Fruit fly (Drosophila melanogaster) whole organism, embryonic: ENCODE data around the gene IA-2.
A peak's percentile ranks its signal among the peaks of the same experiment; 100 is the strongest.

Experiments used
- Awh ChIP-seq: fragments of 200-800 bp; sonication (Bioruptor generic); IDR thresholded peaks from 2 replicates; pipeline ENCODE4, ENCODE4 v1.3.6; 2022; ENCODE audit warnings: missing biosample characterization, missing genetic modification characterization
- Blimp-1 ChIP-seq: fragments of 200-800 bp; sonication (Bioruptor generic); optimal IDR thresholded peaks from 3 replicates; lab custom pipeline; 2018; ENCODE audit warnings: missing biosample characterization, missing genetic modification characterization, mild to moderate bottlenecking, moderate library complexity, missing genetic modification reagents
- CG10462 ChIP-seq: fragments of 200-800 bp; sonication (Bioruptor generic); optimal IDR thresholded peaks from 2 replicates; lab custom pipeline; 2016; ENCODE audit warnings: missing biosample characterization, missing genetic modification characterization
- CG14014 ChIP-seq: fragments of 200-800 bp; sonication (Bioruptor generic); IDR thresholded peaks from 2 replicates; pipeline ENCODE4 v1.3.6; 2022; ENCODE audit warnings: missing biosample characterization, missing genetic modification characterization
- CG17361 ChIP-seq: fragments of 200-800 bp; sonication (Bioruptor generic); IDR thresholded peaks from 3 replicates; pipeline ENCODE4 v1.3.6; 2022; ENCODE audit warnings: missing biosample characterization, missing genetic modification characterization
- CG1832 ChIP-seq: fragments of 200-800 bp; sonication (Bioruptor generic); optimal IDR thresholded peaks from 2 replicates; lab custom pipeline; 2017; ENCODE audit warnings: missing biosample characterization, mild to moderate bottlenecking, missing genetic modification characterization, inconsistent platforms
- CG18476 ChIP-seq: fragments of 200-800 bp; sonication (Bioruptor generic); optimal IDR thresholded peaks from 2 replicates; lab custom pipeline; 2016; ENCODE audit warnings: missing biosample characterization, mild to moderate bottlenecking, missing genetic modification characterization
- CG2199 ChIP-seq: fragments of 200-800 bp; sonication (Bioruptor generic); IDR thresholded peaks from 3 replicates; pipeline ENCODE4 v1.3.6; 2022; ENCODE audit warnings: missing biosample characterization, missing genetic modification characterization
- CG31441 ChIP-seq: fragments of 200-800 bp; sonication (Bioruptor generic); IDR thresholded peaks from 2 replicates; pipeline ENCODE4 v1.3.6; 2022; ENCODE audit warnings: missing biosample characterization, missing genetic modification characterization
- CG33557 ChIP-seq: fragments of 200-800 bp; sonication (Bioruptor generic); optimal IDR thresholded peaks from 2 replicates; lab custom pipeline; 2019; ENCODE audit warnings: missing biosample characterization, mild to moderate bottlenecking, missing genetic modification characterization, moderate library complexity
- CG3407 ChIP-seq: fragments of 200-800 bp; sonication (Bioruptor generic); optimal IDR thresholded peaks from 2 replicates; lab custom pipeline; 2018; ENCODE audit warnings: missing biosample characterization, mild to moderate bottlenecking, missing genetic modification characterization
- CG4617 ChIP-seq: fragments of 200-800 bp; sonication (Bioruptor generic); optimal IDR thresholded peaks from 3 replicates; lab custom pipeline; 2016; ENCODE audit warnings: missing biosample characterization, missing genetic modification characterization, borderline replicate concordance
- CG6254 ChIP-seq: fragments of 200-800 bp; sonication (Bioruptor generic); optimal IDR thresholded peaks from 3 replicates; lab custom pipeline; 2017; ENCODE audit warnings: mild to moderate bottlenecking, missing biosample characterization, missing genetic modification reagents, missing genetic modification characterization
- CG6813 ChIP-seq: fragments of 200-800 bp; sonication (Bioruptor generic); optimal IDR thresholded peaks from 2 replicates; lab custom pipeline; 2017; ENCODE audit warnings: missing biosample characterization, missing genetic modification characterization, mild to moderate bottlenecking, moderate library complexity, missing genetic modification reagents
- CG7357 ChIP-seq: fragments of 200-800 bp; sonication (Bioruptor generic); IDR thresholded peaks from 3 replicates; pipeline ENCODE4 v1.3.6; 2022; ENCODE audit warnings: missing biosample characterization, missing genetic modification characterization
- CG8478 ChIP-seq: fragments of >200 bp; optimal IDR thresholded peaks from 2 replicates; lab custom pipeline; 2018
- CG8924 ChIP-seq: fragments of 200-800 bp; optimal IDR thresholded peaks from 3 replicates; lab custom pipeline; 2019; ENCODE audit warnings: missing biosample characterization, mild to moderate bottlenecking, missing genetic modification characterization, moderate library complexity
- CG8944 ChIP-seq: fragments of 200-800 bp; sonication (Bioruptor generic); optimal IDR thresholded peaks from 3 replicates; lab custom pipeline; 2016; ENCODE audit warnings: missing biosample characterization, missing genetic modification characterization
- CG9727 ChIP-seq: fragments of 200-800 bp; sonication (Bioruptor generic); optimal IDR thresholded peaks from 3 replicates; lab custom pipeline; 2017; ENCODE audit warnings: missing biosample characterization, mild to moderate bottlenecking, missing genetic modification characterization
- CoRest ChIP-seq: fragments of 200-800 bp; sonication (Bioruptor generic); optimal IDR thresholded peaks from 3 replicates; lab custom pipeline; 2018; ENCODE audit warnings: missing biosample characterization, mild to moderate bottlenecking, missing genetic modification characterization, moderate library complexity
- CrebB ChIP-seq: fragments of 200-800 bp; sonication (Bioruptor generic); optimal IDR thresholded peaks from 3 replicates; lab custom pipeline; 2018; ENCODE audit warnings: missing biosample characterization, mild to moderate bottlenecking, missing genetic modification characterization
- D19A ChIP-seq: fragments of 200-800 bp; optimal IDR thresholded peaks from 3 replicates; lab custom pipeline; 2019; ENCODE audit warnings: missing biosample characterization, mild to moderate bottlenecking, missing genetic modification characterization, moderate library complexity
- Hsf ChIP-seq: fragments of 200-800 bp; sonication (Bioruptor generic); optimal IDR thresholded peaks from 3 replicates; lab custom pipeline; 2016; ENCODE audit warnings: missing biosample characterization, missing genetic modification characterization
- Neu2 ChIP-seq: fragments of 200-800 bp; sonication (Bioruptor generic); optimal IDR thresholded peaks from 3 replicates; lab custom pipeline; 2016; ENCODE audit warnings: missing biosample characterization, missing genetic modification characterization, borderline replicate concordance
- Ravus ChIP-seq: fragments of 200-800 bp; sonication (Bioruptor generic); IDR thresholded peaks from 2 replicates; pipeline ENCODE4 v1.3.6; 2022; ENCODE audit warnings: missing biosample characterization, missing genetic modification characterization
- Side ChIP-seq: fragments of 200-800 bp; sonication (Bioruptor generic); optimal IDR thresholded peaks from 2 replicates; lab custom pipeline; 2016; ENCODE audit warnings: missing biosample characterization, missing genetic modification characterization
- Sox100B ChIP-seq: fragments of 200-800 bp; sonication (Bioruptor generic); optimal IDR thresholded peaks from 3 replicates; lab custom pipeline; 2018; ENCODE audit warnings: missing biosample characterization, mild to moderate bottlenecking, missing genetic modification characterization
- Sox102F ChIP-seq: fragments of 200-800 bp; sonication (Bioruptor generic); optimal IDR thresholded peaks from 2 replicates; lab custom pipeline; 2018; ENCODE audit warnings: missing biosample characterization, mild to moderate bottlenecking, missing genetic modification characterization, moderate library complexity
- ac ChIP-seq: fragments of 200-800 bp; sonication (Bioruptor generic); optimal IDR thresholded peaks from 3 replicates; lab custom pipeline; 2017; ENCODE audit warnings: missing biosample characterization, mild to moderate bottlenecking, missing genetic modification characterization
- az2 ChIP-seq: fragments of 200-800 bp; sonication (Bioruptor generic); optimal IDR thresholded peaks from 3 replicates; lab custom pipeline; 2016; ENCODE audit warnings: missing biosample characterization, missing genetic modification characterization
- bbx ChIP-seq: fragments of 200-800 bp; sonication (Bioruptor generic); IDR thresholded peaks from 2 replicates; pipeline ENCODE4 v1.3.6; 2022; ENCODE audit warnings: missing biosample characterization, missing genetic modification characterization; ENCODE audit not compliant: partially characterized antibody
- ci ChIP-seq: fragments of 200-800 bp; sonication (Bioruptor generic); IDR thresholded peaks from 3 replicates; pipeline ENCODE4 v1.3.6; 2022; ENCODE audit warnings: missing biosample characterization, missing genetic modification characterization
- danr ChIP-seq: fragments of 200-800 bp; sonication (Bioruptor generic); IDR thresholded peaks from 2 replicates; pipeline ENCODE4 v1.3.6; 2022; ENCODE audit warnings: missing biosample characterization, missing genetic modification characterization
- ewg ChIP-seq: fragments of 200-800 bp; sonication (Bioruptor generic); optimal IDR thresholded peaks from 3 replicates; lab custom pipeline; 2017; ENCODE audit warnings: mild to moderate bottlenecking, missing biosample characterization, missing genetic modification reagents, missing genetic modification characterization
- gem ChIP-seq: fragments of 200-800 bp; sonication (Bioruptor generic); optimal IDR thresholded peaks from 2 replicates; lab custom pipeline; 2019; ENCODE audit warnings: missing biosample characterization, mild to moderate bottlenecking, missing genetic modification characterization, moderate library complexity
- grau ChIP-seq: fragments of 200-800 bp; optimal IDR thresholded peaks from 3 replicates; lab custom pipeline; 2019; ENCODE audit warnings: missing biosample characterization, mild to moderate bottlenecking, missing genetic modification characterization, moderate library complexity
- hkb ChIP-seq, 2 experiments: fragments of 200-800 bp in 1 of 2; fragments of >200 bp in 1 of 2; sonication (Bioruptor generic) in 1 of 2; IDR thresholded peaks in 1 of 2; optimal IDR thresholded peaks in 1 of 2; 2 replicates each; pipeline versions ENCODE4 v1.3.6 to Lab custom; 2017 to 2022; ENCODE audit warnings: missing biosample characterization in 1 of 2, missing genetic modification characterization in 1 of 2
- jing ChIP-seq: fragments of 200-800 bp; sonication (Bioruptor generic); optimal IDR thresholded peaks from 2 replicates; lab custom pipeline; 2018; ENCODE audit warnings: missing biosample characterization, mild to moderate bottlenecking, missing genetic modification characterization
- kah ChIP-seq: fragments of 200-800 bp; sonication (Bioruptor generic); optimal IDR thresholded peaks from 2 replicates; lab custom pipeline; 2018; ENCODE audit warnings: missing biosample characterization, mild to moderate bottlenecking, missing genetic modification characterization
- odd ChIP-seq: fragments of 200-800 bp; sonication (Bioruptor generic); optimal IDR thresholded peaks from 2 replicates; lab custom pipeline; 2017; ENCODE audit warnings: missing biosample characterization, mild to moderate bottlenecking, missing genetic modification characterization
- org-1 ChIP-seq: fragments of 200-800 bp; sonication (Bioruptor generic); optimal IDR thresholded peaks from 2 replicates; lab custom pipeline; 2017; ENCODE audit warnings: missing biosample characterization, missing genetic modification characterization
- phol ChIP-seq: fragments of 200-800 bp; sonication (Bioruptor generic); optimal IDR thresholded peaks from 3 replicates; lab custom pipeline; 2018; ENCODE audit warnings: missing biosample characterization, mild to moderate bottlenecking, missing genetic modification characterization, moderate library complexity
- sisA ChIP-seq: fragments of 200-800 bp; sonication (Bioruptor generic); IDR thresholded peaks from 2 replicates; pipeline ENCODE4 v1.3.6; 2022; ENCODE audit warnings: missing biosample characterization, missing genetic modification characterization
- slp2 ChIP-seq: fragments of 200-800 bp; sonication (Bioruptor generic); optimal IDR thresholded peaks from 2 replicates; lab custom pipeline; 2016; ENCODE audit warnings: missing biosample characterization, missing genetic modification characterization
- tup ChIP-seq: fragments of 200-800 bp; sonication (Bioruptor generic); optimal IDR thresholded peaks from 2 replicates; lab custom pipeline; 2016; ENCODE audit warnings: missing biosample characterization, mild to moderate bottlenecking, missing genetic modification characterization, moderate library complexity
- unpg ChIP-seq: fragments of 200-800 bp; sonication (Bioruptor generic); optimal IDR thresholded peaks from 3 replicates; lab custom pipeline; 2018; ENCODE audit warnings: missing biosample characterization, mild to moderate bottlenecking, missing genetic modification characterization, moderate library complexity
- zfh1 ChIP-seq: fragments of 200-800 bp; sonication (Bioruptor generic); IDR thresholded peaks from 3 replicates; pipeline ENCODE4 v1.3.6; 2022; ENCODE audit warnings: missing biosample characterization, missing genetic modification characterization

Gene IA-2

dm6 chr2L:1062473-1063363, 14.9 kb upstream of the IA-2 start (continued):
- TF ChIP-seq phol (tag; lab: Kevin White, UChicago) (peak; percentile 74), CG7357 (GFP tag; lab: Robert Waterston, UW) (peak; percentile 8; the same call in 1 of the 3 replicates), CoRest (tag; lab: Kevin White, UChicago) (peak; percentile 56), kah (GFP tag; lab: Kevin White, UChicago) (peak; percentile 25), CG8478 (lab: Kevin White, UChicago) (no peak), tup (no peak), CG4617 (GFP tag; lab: Kevin White, UChicago) (no peak), Neu2 (no peak), zfh1 (GFP tag; lab: Robert Waterston, UW) (peak; percentile 37; the same call in 1 of the 3 replicates), CrebB (tag; lab: Kevin White, UChicago) (no peak), CG2199 (GFP tag; lab: Robert Waterston, UW) (peak; percentile 99), CG17361 (GFP tag; lab: Robert Waterston, UW) (peak; percentile 76), CG18476 (GFP tag; lab: Kevin White, UChicago) (peak; percentile 11), sisA (GFP tag; lab: Robert Waterston, UW) (peak; percentile 32; the same call in 1 of the 2 replicates), CG8924 (peak; percentile 62), az2 (peak; percentile 48), odd (GFP tag; lab: Kevin White, UChicago) (peak; percentile 29), Awh (0 out of 2 replicates have a peak, but pooled peaks have one; percentile 39), Sox102F (GFP tag; lab: Kevin White, UChicago) (peak; percentile 21), Ravus (GFP tag; lab: Robert Waterston, UW) (no peak), CG9727 (peak; percentile 82), CG8944 (no peak), CG6813 (GFP tag; lab: Kevin White, UChicago) (peak; percentile 58), ci (GFP tag; lab: Robert Waterston, UW) (peak; percentile 67; the same call in 2 of the 3 replicates), org-1 (peak; percentile 41), Side (peak; percentile 17), CG33557 (peak; percentile 73), bbx (no peak), D19A (tag; lab: Kevin White, UChicago) (peak; percentile 22), grau (tag; lab: Kevin White, UChicago) (peak; percentile 53), jing (GFP tag; lab: Kevin White, UChicago) (peak; percentile 15), CG31441 (GFP tag; lab: Robert Waterston, UW) (peak; percentile 76), ewg (GFP tag; lab: Kevin White, UChicago) (peak; percentile 71), CG1832 (GFP tag; lab: Kevin White, UChicago) (peak; percentile 84), slp2 (peak; percentile 7), unpg (GFP tag; lab: Kevin White, UChicago) (peak; percentile 59), ac (GFP tag; lab: Kevin White, UChicago) (peak; percentile 87), Hsf (GFP tag; lab: Kevin White, UChicago) (peak; percentile 36), danr (no peak), CG3407 (GFP tag; lab: Kevin White, UChicago) (peak; percentile 18), Blimp-1 (GFP tag; lab: Kevin White, UChicago) (peak; percentile 34), hkb (optimal IDR thresholded peaks at IDR 0.05; lab: Kevin White, UChicago) (no peak), hkb (GFP tag; IDR thresholded peaks at IDR 0.05; lab: Robert Waterston, UW) (peak; percentile 30; the same call in 1 of the 2 replicates), CG10462 (GFP tag; lab: Kevin White, UChicago) (peak; percentile 4), CG14014 (no peak), gem (peak; percentile 71), CG6254 (GFP tag; lab: Kevin White, UChicago) (peak; percentile 43), Sox100B (GFP tag; lab: Kevin White, UChicago) (peak; percentile 21)
